Worm (Caenorhabditis elegans) whole organism, L2 larva: Measurements from ENCODE around the gene flh-3.
A peak's percentile ranks its signal among the peaks of the same experiment; 100 is the strongest.

Experiments used
- C34F6.9 ChIP-seq: fragments of 150-350 bp; optimal IDR thresholded peaks from 2 replicates; lab custom pipeline; 2014; ENCODE audit warnings: missing biosample characterization, missing genetic modification characterization
- F13H6.1 ChIP-seq: sonication (generic microtip); optimal IDR thresholded peaks from 2 replicates; lab custom pipeline; 2016; ENCODE audit warnings: missing genetic modification characterization, missing compliant biosample characterization
- Y55F3AM.14 ChIP-seq: fragments of 200-800 bp; sonication (Bioruptor generic); optimal IDR thresholded peaks from 2 replicates; lab custom pipeline; 2018; ENCODE audit warnings: mild to moderate bottlenecking, missing genetic modification characterization, missing compliant biosample characterization
- alr-1 ChIP-seq: fragments of 150-350 bp; optimal IDR thresholded peaks from 2 replicates; lab custom pipeline; 2014; ENCODE audit warnings: missing biosample characterization, missing genetic modification characterization
- aly-2 ChIP-seq: fragments of 150-350 bp; optimal IDR thresholded peaks from 2 replicates; lab custom pipeline; 2014; ENCODE audit warnings: missing biosample characterization, missing genetic modification characterization
- ama-1 ChIP-seq: fragments of 150-350 bp; optimal IDR thresholded peaks from 2 replicates; lab custom pipeline; 2018; ENCODE audit warnings: inconsistent platforms
- ceh-16 ChIP-seq: fragments of 150-350 bp; optimal IDR thresholded peaks from 2 replicates; lab custom pipeline; 2014; ENCODE audit warnings: missing biosample characterization, missing genetic modification characterization
- egl-27 ChIP-seq: sonication (generic microtip); optimal IDR thresholded peaks from 3 replicates; lab custom pipeline; 2017; ENCODE audit warnings: missing biosample characterization, missing genetic modification reagents, missing genetic modification characterization
- elt-1 ChIP-seq: fragments of 150-350 bp; optimal IDR thresholded peaks from 2 replicates; lab custom pipeline; 2014; ENCODE audit warnings: missing biosample characterization, missing genetic modification characterization
- fos-1 ChIP-seq: fragments of 150-350 bp; optimal IDR thresholded peaks from 2 replicates; lab custom pipeline; 2014; ENCODE audit warnings: missing biosample characterization, missing genetic modification characterization
- gmeb-1 ChIP-seq: fragments of 150-350 bp; optimal IDR thresholded peaks from 2 replicates; lab custom pipeline; 2014; ENCODE audit warnings: missing biosample characterization, missing genetic modification characterization
- lin-11 ChIP-seq: fragments of 150-350 bp; sonication (generic microtip); optimal IDR thresholded peaks from 2 replicates; lab custom pipeline; 2014; ENCODE audit warnings: missing biosample characterization, missing genetic modification characterization, inconsistent platforms, mixed read lengths
- lin-13 ChIP-seq: fragments of 150-350 bp; optimal IDR thresholded peaks from 2 replicates; lab custom pipeline; 2014; ENCODE audit warnings: missing biosample characterization, missing genetic modification reagents, missing genetic modification characterization
- mab-5 ChIP-seq: fragments of 150-350 bp; optimal IDR thresholded peaks from 2 replicates; lab custom pipeline; 2014; ENCODE audit warnings: missing biosample characterization, missing genetic modification characterization
- mbf-1 ChIP-seq: sonication (generic microtip); optimal IDR thresholded peaks from 2 replicates; lab custom pipeline; 2017; ENCODE audit warnings: missing biosample characterization, missing genetic modification characterization
- mdl-1 ChIP-seq, 2 experiments: fragments of 150-350 bp in 1 of 2; sonication (generic microtip) in 1 of 2; optimal IDR thresholded peaks; 2 replicates each; lab custom pipeline; 2017; ENCODE audit warnings: missing biosample characterization in 2 of 2, missing genetic modification characterization in 2 of 2
- nhr-10 ChIP-seq: sonication (generic microtip); optimal IDR thresholded peaks from 2 replicates; lab custom pipeline; 2017; ENCODE audit warnings: missing biosample characterization, missing genetic modification characterization
- nhr-12 ChIP-seq: fragments of 150-350 bp; optimal IDR thresholded peaks from 2 replicates; lab custom pipeline; 2014; ENCODE audit warnings: missing biosample characterization, missing genetic modification characterization
- nhr-129 ChIP-seq: fragments of 150-350 bp; optimal IDR thresholded peaks from 2 replicates; lab custom pipeline; 2014; ENCODE audit warnings: missing biosample characterization, missing genetic modification characterization
- nhr-21 ChIP-seq: fragments of 150-350 bp; optimal IDR thresholded peaks from 2 replicates; lab custom pipeline; 2014; ENCODE audit warnings: missing biosample characterization, missing genetic modification characterization
- nhr-23 ChIP-seq: fragments of 150-350 bp; optimal IDR thresholded peaks from 2 replicates; lab custom pipeline; 2014; ENCODE audit warnings: missing biosample characterization, missing genetic modification reagents, missing genetic modification characterization
- nhr-237 ChIP-seq: fragments of 150-350 bp; optimal IDR thresholded peaks from 2 replicates; lab custom pipeline; 2014; ENCODE audit warnings: missing biosample characterization, missing genetic modification characterization
- nhr-25 ChIP-seq: fragments of 150-350 bp; sonication (generic microtip); optimal IDR thresholded peaks from 3 replicates; lab custom pipeline; 2014; ENCODE audit warnings: missing biosample characterization, missing genetic modification characterization
- nhr-6 ChIP-seq: fragments of 150-350 bp; optimal IDR thresholded peaks from 2 replicates; lab custom pipeline; 2014; ENCODE audit warnings: missing biosample characterization, missing genetic modification characterization
- nhr-77 ChIP-seq: fragments of 150-350 bp; optimal IDR thresholded peaks from 2 replicates; lab custom pipeline; 2014; ENCODE audit warnings: missing biosample characterization, missing genetic modification characterization
- peb-1 ChIP-seq: fragments of 150-350 bp; optimal IDR thresholded peaks from 2 replicates; lab custom pipeline; 2014; ENCODE audit warnings: missing biosample characterization, missing genetic modification characterization
- sem-4 ChIP-seq: fragments of 150-350 bp; optimal IDR thresholded peaks from 2 replicates; lab custom pipeline; 2014; ENCODE audit warnings: missing biosample characterization, missing genetic modification reagents, missing genetic modification characterization
- skn-1 ChIP-seq: sonication (generic microtip); optimal IDR thresholded peaks from 2 replicates; lab custom pipeline; 2017; ENCODE audit warnings: missing biosample characterization, missing genetic modification characterization
- sma-9 ChIP-seq, 2 experiments: fragments of 150-350 bp in 1 of 2; sonication (generic microtip) in 1 of 2; optimal IDR thresholded peaks; 2 replicates each; lab custom pipeline; 2014 to 2016; ENCODE audit warnings: missing genetic modification characterization in 2 of 2, mild to moderate bottlenecking in 1 of 2, missing biosample characterization in 1 of 2, missing compliant biosample characterization in 1 of 2, missing genetic modification reagents in 1 of 2, moderate library complexity in 1 of 2
- snpc-4 ChIP-seq: fragments of 150-350 bp; optimal IDR thresholded peaks from 2 replicates; lab custom pipeline; 2014; ENCODE audit warnings: missing biosample characterization, missing genetic modification characterization
- unc-55 ChIP-seq: fragments of 150-350 bp; sonication (generic microtip); optimal IDR thresholded peaks from 3 replicates; lab custom pipeline; 2014; ENCODE audit warnings: missing biosample characterization, missing genetic modification reagents, missing genetic modification characterization
- unc-62 ChIP-seq: fragments of 150-350 bp; optimal IDR thresholded peaks from 2 replicates; lab custom pipeline; 2014; ENCODE audit warnings: missing biosample characterization, missing genetic modification reagents, missing genetic modification characterization
- zag-1 ChIP-seq: fragments of 150-350 bp; optimal IDR thresholded peaks from 2 replicates; lab custom pipeline; 2014; ENCODE audit warnings: missing biosample characterization, missing genetic modification characterization
- ztf-1 ChIP-seq: fragments of 200-800 bp; sonication (Bioruptor generic); conservative IDR thresholded peaks from 2 replicates; pipeline ENCODE4 v1.3.6; 2022; ENCODE audit warnings: missing genetic modification characterization, missing compliant biosample characterization
- ztf-11 ChIP-seq: sonication (generic microtip); optimal IDR thresholded peaks from 2 replicates; lab custom pipeline; 2017; ENCODE audit warnings: missing biosample characterization, missing genetic modification characterization
- ztf-4 ChIP-seq: fragments of 150-350 bp; optimal IDR thresholded peaks from 2 replicates; lab custom pipeline; 2014; ENCODE audit warnings: missing biosample characterization, missing genetic modification characterization

The flh-3 gene

ce11 chrIV:9260334-9260733, 9.6 kb upstream of the flh-3 start:
- TF ChIP-seq snpc-4 (tag; lab: Kevin White, UChicago) (no peak), nhr-237 (tag; lab: Kevin White, UChicago) (no peak), unc-55 (GFP tag; lab: Kevin White, UChicago) (peak; percentile 60), nhr-129 (tag; lab: Kevin White, UChicago) (peak; percentile 2), sma-9 (GFP tag; optimal IDR thresholded peaks at IDR 0.05; lab: Kevin White, UChicago) (peak; percentile 15), sma-9 (tag; optimal IDR thresholded peaks at IDR 0.05; lab: Kevin White, UChicago) (no peak), gmeb-1 (tag; lab: Kevin White, UChicago) (peak; percentile 44), C34F6.9 (tag; lab: Kevin White, UChicago) (peak; percentile 66)

ce11 chrIV:9260826-9261225, 9.1 kb upstream of the flh-3 start:
- TF ChIP-seq alr-1 (tag; lab: Kevin White, UChicago) = no peak
- no peak for TF ChIP-seq elt-1 (tag; lab: Kevin White, UChicago)
- TF ChIP-seq lin-13 = no peak
- no peak for TF ChIP-seq C34F6.9 (tag; lab: Kevin White, UChicago)
- no peak for TF ChIP-seq unc-55 (GFP tag; lab: Kevin White, UChicago)
- no peak for TF ChIP-seq ztf-1 (GFP tag; lab: Robert Waterston, UW)
- TF ChIP-seq ztf-11 (tag; lab: Kevin White, UChicago) = no peak
- TF ChIP-seq mab-5 (tag; lab: Kevin White, UChicago) = no peak

ce11 chrIV:9261687-9262086, 8.2 kb upstream of the flh-3 start, which contains the start of gene col-120:
col-120 (minus strand) TSS chrIV:9261787.
- TF ChIP-seq nhr-23 (tag; lab: Kevin White, UChicago) (no peak), nhr-10 (tag; lab: Kevin White, UChicago) (no peak), lin-11 (tag; lab: Kevin White, UChicago) (no peak), skn-1 (tag; lab: Kevin White, UChicago) (no peak), aly-2 (no peak), nhr-237 (tag; lab: Kevin White, UChicago) (no peak), fos-1 (tag; lab: Kevin White, UChicago) (no peak), unc-55 (GFP tag; lab: Kevin White, UChicago) (no peak), nhr-129 (tag; lab: Kevin White, UChicago) (no peak), zag-1 (tag; lab: Kevin White, UChicago) (no peak), ceh-16 (tag; lab: Kevin White, UChicago) (no peak), ztf-1 (GFP tag; lab: Robert Waterston, UW) (no peak), nhr-12 (no peak), nhr-25 (no peak), ztf-4 (tag; lab: Kevin White, UChicago) (no peak), nhr-21 (tag; lab: Kevin White, UChicago) (no peak), sem-4 (tag; lab: Kevin White, UChicago) (no peak), nhr-77 (tag; lab: Kevin White, UChicago) (no peak), ama-1 (no peak), elt-1 (tag; lab: Kevin White, UChicago) (no peak)

- no peak for TF ChIP-seq unc-55 (GFP tag; lab: Kevin White, UChicago)
- TF ChIP-seq mbf-1 (tag; lab: Kevin White, UChicago) = no peak
- TF ChIP-seq mdl-1 (tag; optimal IDR thresholded peaks at IDR 0.05; lab: Kevin White, UChicago) = no peak
- TF ChIP-seq nhr-21 (tag; lab: Kevin White, UChicago) = no peak
- TF ChIP-seq, all 48 proteins: peak for 0
Observed at ce11 chrIV:9262295-9262694, 7.6 kb upstream of the flh-3 start.

ce11 chrIV:9263812-9264320, 6.0 kb upstream of the flh-3 start, which contains the start of gene flh-1:
flh-1 (minus strand) TSS chrIV:9264270.
- TF ChIP-seq fos-1 (tag; lab: Kevin White, UChicago) = no peak
- TF ChIP-seq egl-27 (tag; lab: Kevin White, UChicago) = no peak
- no peak for TF ChIP-seq F13H6.1 (tag; lab: Kevin White, UChicago)
- TF ChIP-seq ztf-4 (tag; lab: Kevin White, UChicago) = no peak

ce11 chrIV:9264513-9264912, 5.4 kb upstream of the flh-3 start:
- no peak for TF ChIP-seq elt-1 (tag; lab: Kevin White, UChicago)
- TF ChIP-seq snpc-4 (tag; lab: Kevin White, UChicago) = no peak
- TF ChIP-seq ztf-11 (tag; lab: Kevin White, UChicago) = no peak
- no peak for TF ChIP-seq unc-62 (GFP tag; lab: Kevin White, UChicago)
- TF ChIP-seq nhr-10 (tag; lab: Kevin White, UChicago) = no peak
- TF ChIP-seq nhr-25 = no peak
- TF ChIP-seq sem-4 (tag; lab: Kevin White, UChicago) = no peak
- TF ChIP-seq nhr-12 = no peak
- TF ChIP-seq ceh-16 (tag; lab: Kevin White, UChicago) = no peak
- no peak for TF ChIP-seq peb-1 (tag; lab: Kevin White, UChicago)
- TF ChIP-seq nhr-6 = no peak
- TF ChIP-seq egl-27 (tag; lab: Kevin White, UChicago) = no peak
- TF ChIP-seq zag-1 (tag; lab: Kevin White, UChicago) = no peak
- TF ChIP-seq aly-2 = no peak
- no peak for TF ChIP-seq nhr-237 (tag; lab: Kevin White, UChicago)
- no peak for TF ChIP-seq nhr-21 (tag; lab: Kevin White, UChicago)
- TF ChIP-seq unc-55 (GFP tag; lab: Kevin White, UChicago) = no peak
- no peak for TF ChIP-seq Y55F3AM.14 (GFP tag; lab: Kevin White, UChicago)
- TF ChIP-seq gmeb-1 (tag; lab: Kevin White, UChicago) = no peak
